Fruit fly (Drosophila melanogaster) whole organism, embryonic: Measurements from ENCODE around the gene peb.

Experiments
- ATbp ChIP-seq: fragments of 200-800 bp; sonication (Bioruptor generic); optimal IDR thresholded peaks from 2 replicates; lab custom pipeline; 2017; ENCODE audit warnings: missing biosample characterization, mild to moderate bottlenecking, missing genetic modification characterization, missing genetic modification reagents
- Abd-B ChIP-seq: fragments of 200-800 bp; sonication (Bioruptor generic); optimal IDR thresholded peaks from 2 replicates; lab custom pipeline; 2018; ENCODE audit warnings: missing biosample characterization, mild to moderate bottlenecking, missing genetic modification characterization, moderate library complexity
- Asciz ChIP-seq: fragments of 200-800 bp; sonication (Bioruptor generic); optimal IDR thresholded peaks from 2 replicates; lab custom pipeline; 2017; ENCODE audit warnings: missing biosample characterization, mild to moderate bottlenecking, missing genetic modification characterization, missing genetic modification reagents
- B-H1 ChIP-seq: fragments of 200-800 bp; sonication (Bioruptor generic); IDR thresholded peaks from 3 replicates; pipeline ENCODE4 v1.3.6; 2022; ENCODE audit warnings: missing biosample characterization, missing genetic modification characterization
- CG10959 ChIP-seq: fragments of 200-800 bp; sonication (Bioruptor generic); IDR thresholded peaks from 2 replicates; pipeline ENCODE4 v1.3.6; 2022; ENCODE audit warnings: missing biosample characterization, missing genetic modification characterization
- CG10979 ChIP-seq: fragments of 200-800 bp; sonication (Bioruptor generic); optimal IDR thresholded peaks from 2 replicates; lab custom pipeline; 2018; ENCODE audit warnings: missing biosample characterization, mild to moderate bottlenecking, missing genetic modification characterization, moderate library complexity
- CG11504 ChIP-seq: fragments of 200-800 bp; sonication (Bioruptor generic); optimal IDR thresholded peaks from 3 replicates; lab custom pipeline; 2019; ENCODE audit warnings: missing biosample characterization, mild to moderate bottlenecking, missing genetic modification characterization, moderate library complexity
- CG12236 ChIP-seq: fragments of 200-800 bp; sonication (Bioruptor generic); optimal IDR thresholded peaks from 2 replicates; lab custom pipeline; 2016; ENCODE audit warnings: missing biosample characterization, missing genetic modification characterization
- CG13624 ChIP-seq: fragments of 200-800 bp; sonication (Bioruptor generic); optimal IDR thresholded peaks from 2 replicates; lab custom pipeline; 2016; ENCODE audit warnings: missing biosample characterization, missing genetic modification characterization
- CG13894 ChIP-seq: fragments of 200-800 bp; sonication (Bioruptor generic); optimal IDR thresholded peaks from 3 replicates; lab custom pipeline; 2018; ENCODE audit warnings: missing biosample characterization, mild to moderate bottlenecking, missing genetic modification characterization, moderate library complexity
- CG14965 ChIP-seq: fragments of 200-800 bp; sonication (Bioruptor generic); optimal IDR thresholded peaks from 2 replicates; lab custom pipeline; 2016; ENCODE audit warnings: missing biosample characterization, missing genetic modification characterization, borderline replicate concordance
- CG15073 ChIP-seq: fragments of 200-800 bp; sonication (Bioruptor generic); optimal IDR thresholded peaks from 2 replicates; lab custom pipeline; 2016; ENCODE audit warnings: missing biosample characterization, missing genetic modification characterization
- CG1832 ChIP-seq: fragments of 200-800 bp; sonication (Bioruptor generic); optimal IDR thresholded peaks from 2 replicates; lab custom pipeline; 2017; ENCODE audit warnings: missing biosample characterization, mild to moderate bottlenecking, missing genetic modification characterization, inconsistent platforms
- CG2129 ChIP-seq: fragments of 200-800 bp; sonication (Bioruptor generic); IDR thresholded peaks from 2 replicates; pipeline ENCODE4 v1.3.6; 2022; ENCODE audit warnings: missing biosample characterization, missing genetic modification characterization; ENCODE audit not compliant: partially characterized antibody
- CG31365 ChIP-seq: fragments of 200-800 bp; sonication (Bioruptor generic); optimal IDR thresholded peaks from 2 replicates; lab custom pipeline; 2018; ENCODE audit warnings: missing biosample characterization, mild to moderate bottlenecking, missing genetic modification characterization
- CG31441 ChIP-seq: fragments of 200-800 bp; sonication (Bioruptor generic); IDR thresholded peaks from 2 replicates; pipeline ENCODE4 v1.3.6; 2022; ENCODE audit warnings: missing biosample characterization, missing genetic modification characterization
- CG3281 ChIP-seq: fragments of 200-800 bp; sonication (Bioruptor generic); optimal IDR thresholded peaks from 3 replicates; lab custom pipeline; 2017; ENCODE audit warnings: missing biosample characterization, mild to moderate bottlenecking, missing genetic modification characterization
- CG3726 ChIP-seq: fragments of 200-800 bp; sonication (Bioruptor generic); IDR thresholded peaks from 3 replicates; pipeline ENCODE4, ENCODE4 v1.3.6; 2022; ENCODE audit warnings: missing biosample characterization, missing genetic modification characterization
- CG6254 ChIP-seq: fragments of 200-800 bp; sonication (Bioruptor generic); optimal IDR thresholded peaks from 3 replicates; lab custom pipeline; 2017; ENCODE audit warnings: mild to moderate bottlenecking, missing biosample characterization, missing genetic modification reagents, missing genetic modification characterization
- CG7372 ChIP-seq: fragments of 200-800 bp; sonication (Bioruptor generic); IDR thresholded peaks from 2 replicates; pipeline ENCODE4 v1.3.6; 2022; ENCODE audit warnings: missing biosample characterization, missing genetic modification characterization
- CG7987 ChIP-seq: fragments of 200-800 bp; sonication (Bioruptor generic); optimal IDR thresholded peaks from 2 replicates; lab custom pipeline; 2018; ENCODE audit warnings: missing biosample characterization, mild to moderate bottlenecking, missing genetic modification characterization, moderate library complexity
- Dbx ChIP-seq: fragments of 200-800 bp; sonication (Bioruptor generic); IDR thresholded peaks from 3 replicates; pipeline ENCODE4 v1.3.6; 2022; ENCODE audit warnings: missing biosample characterization, missing genetic modification characterization
- H2.0 ChIP-seq: fragments of 200-800 bp; sonication (Bioruptor generic); IDR thresholded peaks from 2 replicates; pipeline ENCODE4 v1.3.6; 2022; ENCODE audit warnings: missing biosample characterization, missing genetic modification characterization
- Hmr ChIP-seq: fragments of 200-800 bp; sonication (Bioruptor generic); optimal IDR thresholded peaks from 3 replicates; lab custom pipeline; 2017; ENCODE audit warnings: mild to moderate bottlenecking, missing biosample characterization, missing genetic modification reagents, missing genetic modification characterization
- Hmx ChIP-seq: fragments of 200-800 bp; sonication (Bioruptor generic); optimal IDR thresholded peaks from 2 replicates; lab custom pipeline; 2016; ENCODE audit warnings: missing biosample characterization, missing genetic modification characterization
- MBD-R2 ChIP-seq: fragments of 200-800 bp; sonication (Bioruptor generic); IDR thresholded peaks from 2 replicates; pipeline ENCODE4 v1.3.6; 2022; ENCODE audit warnings: missing biosample characterization, missing genetic modification characterization
- Max ChIP-seq: fragments of 200-800 bp; sonication (Bioruptor generic); optimal IDR thresholded peaks from 2 replicates; lab custom pipeline; 2016; ENCODE audit warnings: missing biosample characterization, mild to moderate bottlenecking, missing genetic modification characterization
- Rfx ChIP-seq: fragments of 200-800 bp; sonication (Bioruptor generic); IDR thresholded peaks from 2 replicates; pipeline ENCODE4 v1.3.6; 2022; ENCODE audit warnings: missing biosample characterization, missing genetic modification characterization
- Tbp ChIP-seq: fragments of >200 bp; optimal IDR thresholded peaks from 2 replicates; lab custom pipeline; 2018; ENCODE audit warnings: missing biosample characterization, missing genetic modification characterization
- abd-A ChIP-seq: fragments of 200-800 bp; sonication (Bioruptor generic); optimal IDR thresholded peaks from 3 replicates; lab custom pipeline; 2019; ENCODE audit warnings: missing biosample characterization, mild to moderate bottlenecking, missing genetic modification characterization, moderate library complexity
- br ChIP-seq: fragments of >200 bp; optimal IDR thresholded peaks from 2 replicates; lab custom pipeline; 2017
- btn ChIP-seq: fragments of 200-800 bp; sonication (Bioruptor generic); optimal IDR thresholded peaks from 2 replicates; lab custom pipeline; 2016; ENCODE audit warnings: missing biosample characterization, missing genetic modification characterization
- cad ChIP-seq: fragments of >200 bp; optimal IDR thresholded peaks from 2 replicates; lab custom pipeline; 2017; ENCODE audit warnings: missing biosample characterization, missing genetic modification characterization
- cato ChIP-seq: fragments of 200-800 bp; sonication (Bioruptor generic); optimal IDR thresholded peaks from 2 replicates; lab custom pipeline; 2016; ENCODE audit warnings: missing biosample characterization, missing genetic modification characterization, borderline replicate concordance
- chm ChIP-seq: fragments of 200-800 bp; sonication (Bioruptor generic); IDR thresholded peaks from 2 replicates; pipeline ENCODE4 v1.3.6; 2022; ENCODE audit warnings: missing biosample characterization, missing genetic modification characterization
- dati ChIP-seq: fragments of 200-800 bp; sonication (Bioruptor generic); IDR thresholded peaks from 2 replicates; pipeline ENCODE4 v1.3.6; 2022; ENCODE audit warnings: missing biosample characterization, missing genetic modification characterization
- dm ChIP-seq: fragments of 200-800 bp; sonication (Bioruptor generic); optimal IDR thresholded peaks from 3 replicates; lab custom pipeline; 2016; ENCODE audit warnings: missing biosample characterization, missing genetic modification characterization
- exex ChIP-seq: fragments of 200-800 bp; sonication (Bioruptor generic); optimal IDR thresholded peaks from 4 replicates; lab custom pipeline; 2018; ENCODE audit warnings: missing biosample characterization, mild to moderate bottlenecking, missing genetic modification characterization, moderate library complexity
- gem ChIP-seq: fragments of 200-800 bp; sonication (Bioruptor generic); optimal IDR thresholded peaks from 2 replicates; lab custom pipeline; 2019; ENCODE audit warnings: missing biosample characterization, mild to moderate bottlenecking, missing genetic modification characterization, moderate library complexity
- hth ChIP-seq: fragments of >200 bp; optimal IDR thresholded peaks from 2 replicates; lab custom pipeline; 2017; ENCODE audit warnings: inconsistent platforms
- lab ChIP-seq: fragments of 200-800 bp; sonication (Bioruptor generic); optimal IDR thresholded peaks from 3 replicates; lab custom pipeline; 2017; ENCODE audit warnings: missing biosample characterization, missing genetic modification characterization, mild to moderate bottlenecking, moderate library complexity, missing genetic modification reagents
- nerfin-1 ChIP-seq: fragments of 200-800 bp; sonication (Bioruptor generic); optimal IDR thresholded peaks from 3 replicates; lab custom pipeline; 2019; ENCODE audit warnings: missing biosample characterization, mild to moderate bottlenecking, missing genetic modification characterization, moderate library complexity
- oc ChIP-seq: fragments of 200-800 bp; sonication (Bioruptor generic); optimal IDR thresholded peaks from 2 replicates; lab custom pipeline; 2018; ENCODE audit warnings: missing biosample characterization, mild to moderate bottlenecking, missing genetic modification characterization, moderate library complexity
- p53 ChIP-seq: fragments of 200-800 bp; sonication (Bioruptor generic); optimal IDR thresholded peaks from 2 replicates; lab custom pipeline; 2016; ENCODE audit warnings: missing biosample characterization, missing genetic modification characterization
- pan ChIP-seq, 4 experiments: fragments of >200 bp in 3 of 4; fragments of 200-800 bp in 1 of 4; sonication (Bioruptor generic) in 1 of 4; optimal IDR thresholded peaks in 3 of 4; IDR thresholded peaks in 1 of 4; 2 replicates each; pipeline versions ENCODE4 v1.3.6 to Lab custom; 2017 to 2022; ENCODE audit warnings: missing biosample characterization in 2 of 4, missing genetic modification characterization in 2 of 4, mixed read lengths in 1 of 4
- ranshi ChIP-seq: fragments of 200-800 bp; sonication (Bioruptor generic); IDR thresholded peaks from 2 replicates; pipeline ENCODE4 v1.3.6; 2022; ENCODE audit warnings: missing biosample characterization, missing genetic modification characterization
- run ChIP-seq: fragments of 200-800 bp; sonication (Bioruptor generic); optimal IDR thresholded peaks from 3 replicates; lab custom pipeline; 2018; ENCODE audit warnings: missing biosample characterization, mild to moderate bottlenecking, missing genetic modification characterization
- slou ChIP-seq: fragments of 200-800 bp; sonication (Bioruptor generic); optimal IDR thresholded peaks from 3 replicates; lab custom pipeline; 2016; ENCODE audit warnings: missing biosample characterization, missing genetic modification characterization
- sqz ChIP-seq: fragments of 200-800 bp; sonication (Bioruptor generic); optimal IDR thresholded peaks from 3 replicates; lab custom pipeline; 2018; ENCODE audit warnings: missing biosample characterization, mild to moderate bottlenecking, missing genetic modification characterization
- sug ChIP-seq: fragments of 200-800 bp; optimal IDR thresholded peaks from 2 replicates; lab custom pipeline; 2019; ENCODE audit warnings: missing biosample characterization, mild to moderate bottlenecking, missing genetic modification characterization, moderate library complexity
- tup ChIP-seq: fragments of 200-800 bp; sonication (Bioruptor generic); optimal IDR thresholded peaks from 2 replicates; lab custom pipeline; 2016; ENCODE audit warnings: missing biosample characterization, mild to moderate bottlenecking, missing genetic modification characterization, moderate library complexity
- zen ChIP-seq: fragments of 200-800 bp; sonication (Bioruptor generic); optimal IDR thresholded peaks from 3 replicates; lab custom pipeline; 2018; ENCODE audit warnings: missing biosample characterization, mild to moderate bottlenecking, missing genetic modification characterization, moderate library complexity
- zfh2 ChIP-seq: fragments of 200-800 bp; sonication (Bioruptor generic); optimal IDR thresholded peaks from 2 replicates; lab custom pipeline; 2016; ENCODE audit warnings: missing biosample characterization, missing genetic modification characterization

Gene peb

DNA sequence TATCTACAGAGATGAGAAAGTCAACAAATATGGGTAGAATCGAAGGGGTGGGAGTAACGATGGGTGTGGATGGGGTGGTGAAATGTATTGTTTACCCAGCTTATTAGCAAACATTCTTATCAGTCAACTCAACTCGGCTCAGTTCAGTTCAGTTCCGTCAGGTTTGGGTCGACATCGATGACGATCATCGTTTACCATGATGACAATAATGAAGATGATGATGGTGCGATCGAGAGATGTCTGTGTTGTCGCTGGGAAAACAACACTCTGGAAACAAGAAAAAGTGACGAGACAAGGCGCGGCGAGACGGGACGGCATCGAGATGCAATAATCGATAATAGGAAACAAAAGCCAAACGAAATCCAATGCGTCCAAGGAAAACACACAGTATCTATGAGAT, 7.6 kb upstream of the peb start (continued):
- TF ChIP-seq pan (optimal IDR thresholded peaks at IDR 0.05; lab: Kevin White, UChicago) (no peak), pan (GFP tag; optimal IDR thresholded peaks at IDR 0.05 in 1 of 2, IDR thresholded peaks at IDR 0.05 in 1 of 2) (no peak), zfh2 (GFP tag; lab: Kevin White, UChicago) (no peak), H2.0 (GFP tag; lab: Robert Waterston, UW) (no peak; the same call in 1 of the 2 replicates), CG31365 (tag; lab: Kevin White, UChicago) (peak; percentile 5), CG10979 (tag; lab: Kevin White, UChicago) (no peak), abd-A (tag; lab: Kevin White, UChicago) (no peak), cad (no peak), lab (GFP tag; lab: Kevin White, UChicago) (peak; percentile 35), CG2129 (no peak), Hmx (no peak), CG3281 (GFP tag; lab: Kevin White, UChicago) (no peak), Dbx (no peak), CG13894 (tag; lab: Kevin White, UChicago) (no peak), CG10959 (GFP tag; lab: Robert Waterston, UW) (no peak), Tbp (GFP tag; lab: Kevin White, UChicago) (no peak), cato (GFP tag; lab: Kevin White, UChicago) (no peak), dm (GFP tag; lab: Kevin White, UChicago) (no peak), CG15073 (GFP tag; lab: Kevin White, UChicago) (no peak), CG7372 (no peak), chm (no peak), sqz (GFP tag; lab: Kevin White, UChicago) (no peak), nerfin-1 (peak; percentile 38), CG11504 (peak; percentile 6), slou (GFP tag; lab: Kevin White, UChicago) (no peak), oc (tag; lab: Kevin White, UChicago) (peak; percentile 28), sug (no peak), ranshi (GFP tag; lab: Robert Waterston, UW) (no peak), tup (no peak), ATbp (GFP tag; lab: Kevin White, UChicago) (peak; percentile 63), B-H1 (GFP tag; lab: Robert Waterston, UW) (no peak), Hmr (GFP tag; lab: Kevin White, UChicago) (no peak), btn (no peak)

dm6 chrX:4610481-4610880, 6.9 kb upstream of the peb start:
- TF ChIP-seq btn (no peak), CG14965 (GFP tag; lab: Kevin White, UChicago) (no peak), oc (tag; lab: Kevin White, UChicago) (no peak), CG1832 (no peak), dati (GFP tag; lab: Robert Waterston, UW) (no peak), CG7987 (GFP tag; lab: Kevin White, UChicago) (no peak), Abd-B (GFP tag; lab: Kevin White, UChicago) (no peak), br (lab: Kevin White, UChicago) (no peak), p53 (no peak), zen (tag; lab: Kevin White, UChicago) (no peak), MBD-R2 (GFP tag; lab: Robert Waterston, UW) (no peak), CG12236 (GFP tag; lab: Kevin White, UChicago) (no peak), Rfx (no peak; the same call in 1 of the 2 replicates), run (tag; lab: Kevin White, UChicago) (no peak), CG6254 (no peak), CG31441 (no peak), CG3726 (GFP tag; lab: Robert Waterston, UW) (no peak), gem (tag; lab: Kevin White, UChicago) (peak; percentile 13), Asciz (GFP tag; lab: Kevin White, UChicago) (no peak), CG13624 (GFP tag; lab: Kevin White, UChicago) (no peak), exex (tag; lab: Kevin White, UChicago) (no peak), Max (GFP tag; lab: Kevin White, UChicago) (no peak), hth (no peak)
